Fruit fly (Drosophila melanogaster) whole organism: ENCODE data around the gene CG45099.

Experiments
- Dll ChIP-seq: fragments of >200 bp; optimal IDR thresholded peaks from 2 replicates; lab custom pipeline; 2017
- pan ChIP-seq: fragments of >200 bp; optimal IDR thresholded peaks from 2 replicates; lab custom pipeline; 2017

DNA sequence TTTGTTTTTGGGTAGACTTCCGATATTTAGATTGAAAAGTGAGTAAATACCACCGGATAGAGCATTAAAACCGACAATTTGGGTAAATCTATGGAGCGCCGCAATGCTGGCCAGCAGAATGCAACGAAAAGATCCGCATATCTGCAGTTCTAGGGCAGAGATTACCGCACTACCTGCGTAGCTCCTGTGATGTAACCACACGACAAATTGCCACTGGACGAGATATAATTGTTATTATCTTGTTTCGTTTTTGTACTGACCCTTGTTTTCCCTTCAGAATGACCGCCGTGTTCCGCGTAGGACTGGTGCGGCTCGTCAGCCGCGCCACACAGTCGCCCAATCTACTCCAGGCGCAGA, 6.4 kb downstream of the CG45099 start:
- TF ChIP-seq pan (lab: Kevin White, UChicago) (no peak), Dll (lab: Kevin White, UChicago) (no peak)
